Worm (Caenorhabditis elegans) whole organism, mixed stage, embryonic: ENCODE data around the gene abcf-3.

Experiments
- elt-3 ChIP-seq: fragments of 150-350 bp; optimal IDR thresholded peaks from 2 replicates; lab custom pipeline; 2014; ENCODE audit warnings: missing biosample characterization, missing genetic modification characterization
- mls-2 ChIP-seq: sonication (generic microtip); optimal IDR thresholded peaks from 2 replicates; lab custom pipeline; 2016; ENCODE audit warnings: mild to moderate bottlenecking, missing genetic modification characterization, moderate library complexity, missing compliant biosample characterization
- nhr-12 ChIP-seq: fragments of 150-350 bp; optimal IDR thresholded peaks from 2 replicates; lab custom pipeline; 2014; ENCODE audit warnings: missing biosample characterization, missing genetic modification characterization
- nhr-76 ChIP-seq: sonication (generic microtip); optimal IDR thresholded peaks from 2 replicates; lab custom pipeline; 2017; ENCODE audit warnings: missing biosample characterization, missing genetic modification characterization
- unc-39 ChIP-seq: fragments of 150-350 bp; optimal IDR thresholded peaks from 2 replicates; lab custom pipeline; 2014; ENCODE audit warnings: missing biosample characterization, missing genetic modification characterization

ce11 chrIII:6139328-6139727, 33.9 kb upstream of the abcf-3 start:
- no peak for TF ChIP-seq unc-39 (tag; lab: Kevin White, UChicago)
- TF ChIP-seq elt-3 (tag; lab: Kevin White, UChicago): no peak
- TF ChIP-seq nhr-76: no peak
- no peak for TF ChIP-seq nhr-12 (tag; lab: Kevin White, UChicago)
- no peak for TF ChIP-seq mls-2
